Worm (Caenorhabditis elegans) whole organism, late embryonic: ENCODE measurements around the gene M199.7.

Source experiments
- C08G9.2 ChIP-seq: sonication (generic microtip); optimal IDR thresholded peaks from 2 replicates; lab custom pipeline; 2016; ENCODE audit warnings: mild to moderate bottlenecking, missing genetic modification characterization, moderate library complexity, missing compliant biosample characterization
- F13H6.1 ChIP-seq: sonication (generic microtip); optimal IDR thresholded peaks from 2 replicates; lab custom pipeline; 2016; ENCODE audit warnings: missing genetic modification characterization, missing compliant biosample characterization
- K09A11.1 ChIP-seq: sonication (generic microtip); optimal IDR thresholded peaks from 2 replicates; lab custom pipeline; 2017; ENCODE audit warnings: antibody characterized with exemption, mild to moderate bottlenecking, missing genetic modification characterization, missing compliant biosample characterization; ENCODE audit not compliant: insufficient read depth
- Y22D7AL.16 ChIP-seq: sonication (generic microtip); optimal IDR thresholded peaks from 2 replicates; lab custom pipeline; 2016; ENCODE audit warnings: missing genetic modification characterization, missing compliant biosample characterization
- ceh-18 ChIP-seq: sonication (generic microtip); optimal IDR thresholded peaks from 2 replicates; lab custom pipeline; 2016; ENCODE audit warnings: missing genetic modification characterization, missing compliant biosample characterization
- ceh-22 ChIP-seq: sonication (generic microtip); optimal IDR thresholded peaks from 2 replicates; lab custom pipeline; 2017; ENCODE audit warnings: missing biosample characterization, missing genetic modification characterization
- ceh-24 ChIP-seq: sonication (generic microtip); optimal IDR thresholded peaks from 2 replicates; lab custom pipeline; 2016; ENCODE audit warnings: mild to moderate bottlenecking, missing genetic modification characterization, missing compliant biosample characterization
- ceh-45 ChIP-seq: fragments of 200-800 bp; sonication (Bioruptor generic); IDR thresholded peaks from 2 replicates; pipeline ENCODE4 v1.3.6; 2022; ENCODE audit warnings: missing genetic modification reagents, missing genetic modification characterization, missing compliant biosample characterization
- ceh-48 ChIP-seq: sonication (generic microtip); optimal IDR thresholded peaks from 2 replicates; lab custom pipeline; 2016; ENCODE audit warnings: missing genetic modification characterization, inconsistent platforms, missing compliant biosample characterization
- dve-1 ChIP-seq: sonication (generic microtip); optimal IDR thresholded peaks from 2 replicates; lab custom pipeline; 2017; ENCODE audit warnings: antibody characterized with exemption, mild to moderate bottlenecking, missing genetic modification characterization, missing compliant biosample characterization
- elt-2 ChIP-seq: sonication (generic microtip); optimal IDR thresholded peaks from 2 replicates; lab custom pipeline; 2016; ENCODE audit warnings: missing genetic modification reagents, missing genetic modification characterization, missing compliant biosample characterization
- elt-4 ChIP-seq: sonication (generic microtip); optimal IDR thresholded peaks from 2 replicates; lab custom pipeline; 2016; ENCODE audit warnings: missing genetic modification characterization, missing compliant biosample characterization
- ets-4 ChIP-seq: sonication (generic microtip); optimal IDR thresholded peaks from 2 replicates; lab custom pipeline; 2016; ENCODE audit warnings: missing genetic modification characterization, missing compliant biosample characterization
- eyg-1 ChIP-seq: sonication (generic microtip); optimal IDR thresholded peaks from 2 replicates; lab custom pipeline; 2016; ENCODE audit warnings: missing genotype, missing genetic modification characterization, missing compliant biosample characterization
- fax-1 ChIP-seq: sonication (generic microtip); optimal IDR thresholded peaks from 2 replicates; lab custom pipeline; 2016; ENCODE audit warnings: missing genotype, missing genetic modification characterization, missing compliant biosample characterization
- fkh-10 ChIP-seq: fragments of 150-350 bp; optimal IDR thresholded peaks from 2 replicates; lab custom pipeline; 2014; ENCODE audit warnings: missing biosample characterization, missing genetic modification reagents, missing genetic modification characterization
- gmeb-2 ChIP-seq: sonication (generic microtip); optimal IDR thresholded peaks from 2 replicates; lab custom pipeline; 2016; ENCODE audit warnings: missing genetic modification characterization, inconsistent platforms, missing compliant biosample characterization
- hlh-13 ChIP-seq: fragments of 200-800 bp; sonication (Bioruptor generic); optimal IDR thresholded peaks from 2 replicates; lab custom pipeline; 2018; ENCODE audit warnings: mild to moderate bottlenecking, missing genetic modification characterization, missing compliant biosample characterization
- hlh-15 ChIP-seq: sonication (generic microtip); optimal IDR thresholded peaks from 2 replicates; lab custom pipeline; 2016; ENCODE audit warnings: missing genetic modification characterization, missing compliant biosample characterization
- nfya-1 ChIP-seq: sonication (generic microtip); optimal IDR thresholded peaks from 2 replicates; lab custom pipeline; 2017; ENCODE audit warnings: missing genetic modification characterization, mild to moderate bottlenecking, missing compliant biosample characterization, antibody characterized with exemption, moderate library complexity
- nhr-11 ChIP-seq: fragments of 150-350 bp; optimal IDR thresholded peaks from 2 replicates; lab custom pipeline; 2014; ENCODE audit warnings: missing biosample characterization, missing genetic modification characterization
- npax-4 ChIP-seq: sonication (generic microtip); optimal IDR thresholded peaks from 2 replicates; lab custom pipeline; 2016; ENCODE audit warnings: missing genetic modification characterization, missing compliant biosample characterization
- odd-2 ChIP-seq: sonication (generic microtip); optimal IDR thresholded peaks from 2 replicates; lab custom pipeline; 2017; ENCODE audit warnings: antibody characterized with exemption, mild to moderate bottlenecking, missing genetic modification characterization, missing compliant biosample characterization
- pag-3 ChIP-seq: sonication (generic microtip); optimal IDR thresholded peaks from 2 replicates; lab custom pipeline; 2016; ENCODE audit warnings: missing compliant biosample characterization, missing genetic modification characterization, borderline replicate concordance
- pat-9 ChIP-seq: fragments of 200-800 bp; sonication (Bioruptor generic); optimal IDR thresholded peaks from 2 replicates; lab custom pipeline; 2018; ENCODE audit warnings: mild to moderate bottlenecking, missing genetic modification characterization, moderate library complexity, missing compliant biosample characterization
- pax-1 ChIP-seq: fragments of 150-350 bp; optimal IDR thresholded peaks from 2 replicates; lab custom pipeline; 2014; ENCODE audit warnings: missing biosample characterization, missing genetic modification characterization
- pqm-1 ChIP-seq: sonication (generic microtip); optimal IDR thresholded peaks from 2 replicates; lab custom pipeline; 2016; ENCODE audit warnings: missing genetic modification characterization, missing compliant biosample characterization
- pros-1 ChIP-seq: fragments of 150-350 bp; optimal IDR thresholded peaks from 2 replicates; lab custom pipeline; 2014; ENCODE audit warnings: missing biosample characterization, missing genetic modification reagents, missing genetic modification characterization
- ref-2 ChIP-seq: sonication (generic microtip); optimal IDR thresholded peaks from 2 replicates; lab custom pipeline; 2016; ENCODE audit warnings: missing genetic modification characterization, missing compliant biosample characterization
- sox-2 ChIP-seq: fragments of 200-800 bp; sonication (Bioruptor generic); IDR thresholded peaks from 2 replicates; pipeline ENCODE4 v1.3.6; 2022; ENCODE audit warnings: missing genetic modification reagents, missing genetic modification characterization, missing compliant biosample characterization
- sox-4 ChIP-seq: sonication (generic microtip); optimal IDR thresholded peaks from 2 replicates; lab custom pipeline; 2017; ENCODE audit warnings: mild to moderate bottlenecking, missing genetic modification characterization, inconsistent platforms, missing compliant biosample characterization
- tbx-2 ChIP-seq: sonication (generic microtip); optimal IDR thresholded peaks from 2 replicates; lab custom pipeline; 2016; ENCODE audit warnings: missing genetic modification characterization, missing compliant biosample characterization
- ttx-3 ChIP-seq: sonication (generic microtip); optimal IDR thresholded peaks from 2 replicates; lab custom pipeline; 2016; ENCODE audit warnings: missing genetic modification reagents, missing genetic modification characterization, missing compliant biosample characterization
- unc-3 ChIP-seq, 2 experiments: fragments of 200-800 bp in 1 of 2; sonication (Bioruptor generic) in 1 of 2; sonication (generic microtip) in 1 of 2; conservative IDR thresholded peaks in 1 of 2; optimal IDR thresholded peaks in 1 of 2; 2 replicates each; pipeline versions ENCODE4 v1.3.6 to Lab custom; 2016 to 2022; ENCODE audit warnings: missing compliant biosample characterization in 2 of 2, missing genetic modification characterization in 2 of 2, missing genetic modification reagents in 1 of 2
- unc-42 ChIP-seq: sonication (generic microtip); optimal IDR thresholded peaks from 2 replicates; lab custom pipeline; 2016; ENCODE audit warnings: missing genotype, missing genetic modification characterization, missing compliant biosample characterization
- unc-55 ChIP-seq: sonication (generic microtip); optimal IDR thresholded peaks from 2 replicates; lab custom pipeline; 2017; ENCODE audit warnings: missing biosample characterization, missing genetic modification reagents, missing genetic modification characterization
- unc-86 ChIP-seq: sonication (generic microtip); optimal IDR thresholded peaks from 2 replicates; lab custom pipeline; 2016; ENCODE audit warnings: missing genetic modification characterization, missing compliant biosample characterization
- zip-5 ChIP-seq: sonication (generic microtip); optimal IDR thresholded peaks from 2 replicates; lab custom pipeline; 2016; ENCODE audit warnings: missing genetic modification characterization, missing compliant biosample characterization
- ztf-16 ChIP-seq: sonication (generic microtip); optimal IDR thresholded peaks from 2 replicates; lab custom pipeline; 2017; ENCODE audit warnings: missing genetic modification characterization, missing compliant biosample characterization

Gene M199.7

DNA sequence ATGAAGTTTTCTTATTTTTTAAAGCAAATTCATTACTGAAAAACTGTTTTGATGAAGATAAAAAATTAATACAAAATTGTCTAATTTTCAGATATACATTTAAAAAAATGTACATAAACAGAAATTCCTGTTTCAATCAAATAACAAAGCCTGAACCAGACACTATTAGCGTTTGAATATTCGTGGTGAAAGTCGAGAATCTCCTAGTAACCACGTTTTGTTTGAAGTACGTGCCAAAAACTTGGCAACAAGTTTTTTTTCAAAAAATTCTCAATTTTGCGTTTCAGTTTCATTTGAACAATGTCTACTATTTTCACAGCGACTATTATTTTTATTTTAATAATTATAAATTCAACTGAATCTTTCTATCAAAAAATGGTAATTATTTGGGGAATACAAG, at the start of gene M199.7:
Gene M199.7, plus strand, starts transcription at position 301 of the 400 bp plus-strand sequence.
- TF ChIP-seq eyg-1 (tag; lab: Kevin White, UChicago) (no peak), ceh-24 (tag; lab: Kevin White, UChicago) (no peak), npax-4 (tag; lab: Kevin White, UChicago) (no peak), hlh-13 (GFP tag; lab: Kevin White, UChicago) (no peak), fkh-10 (GFP tag; lab: Kevin White, UChicago) (no peak), sox-4 (tag; lab: Kevin White, UChicago) (no peak)

DNA sequence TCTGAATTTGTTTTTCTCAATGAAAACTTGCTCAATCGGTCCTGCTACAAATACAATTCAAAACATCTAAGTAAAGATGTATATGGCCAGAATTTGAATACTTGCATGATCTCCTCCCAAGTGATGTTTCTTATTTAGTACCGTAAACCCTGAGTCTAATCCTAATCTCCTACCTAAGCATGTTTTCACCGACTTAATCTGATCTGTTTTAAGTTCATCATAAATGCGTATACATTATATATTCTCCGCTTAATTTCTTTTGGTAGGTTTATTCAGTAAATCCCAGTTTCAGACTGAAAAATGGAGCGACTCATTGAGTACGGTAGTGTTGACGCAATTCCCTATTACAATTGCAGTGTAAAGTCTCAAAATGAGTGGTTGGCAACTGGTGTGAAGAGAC, 48.6 kb upstream of the M199.7 start, which contains the start of gene srt-50:
Gene srt-50, plus strand, starts transcription at position 301 of the 400 bp plus-strand sequence.
- TF ChIP-seq elt-2 (tag; lab: Kevin White, UChicago): no peak
- no peak for TF ChIP-seq unc-86 (tag; lab: Kevin White, UChicago)
- no peak for TF ChIP-seq npax-4 (tag; lab: Kevin White, UChicago)
- TF ChIP-seq pax-1 (tag; lab: Kevin White, UChicago): no peak
- no peak for TF ChIP-seq pqm-1 (tag; lab: Kevin White, UChicago)
- TF ChIP-seq sox-4 (tag; lab: Kevin White, UChicago): no peak
- TF ChIP-seq ceh-45 (GFP tag; lab: Robert Waterston, UW): no peak
- TF ChIP-seq nfya-1 (tag; lab: Kevin White, UChicago): no peak
- no peak for TF ChIP-seq ztf-16 (tag; lab: Kevin White, UChicago)
- TF ChIP-seq ets-4: no peak
- TF ChIP-seq unc-3 (GFP tag; conservative IDR thresholded peaks at IDR 0.05; lab: Robert Waterston, UW): no peak
- TF ChIP-seq unc-3 (tag; optimal IDR thresholded peaks at IDR 0.05; lab: Kevin White, UChicago): no peak
- no peak for TF ChIP-seq F13H6.1
- no peak for TF ChIP-seq zip-5 (tag; lab: Kevin White, UChicago)
- no peak for TF ChIP-seq nhr-11
- TF ChIP-seq tbx-2 (tag; lab: Kevin White, UChicago): no peak
- no peak for TF ChIP-seq K09A11.1 (tag; lab: Kevin White, UChicago)
- no peak for TF ChIP-seq ceh-48
- TF ChIP-seq unc-55 (GFP tag; lab: Kevin White, UChicago): no peak
- TF ChIP-seq dve-1 (tag; lab: Kevin White, UChicago): no peak

DNA sequence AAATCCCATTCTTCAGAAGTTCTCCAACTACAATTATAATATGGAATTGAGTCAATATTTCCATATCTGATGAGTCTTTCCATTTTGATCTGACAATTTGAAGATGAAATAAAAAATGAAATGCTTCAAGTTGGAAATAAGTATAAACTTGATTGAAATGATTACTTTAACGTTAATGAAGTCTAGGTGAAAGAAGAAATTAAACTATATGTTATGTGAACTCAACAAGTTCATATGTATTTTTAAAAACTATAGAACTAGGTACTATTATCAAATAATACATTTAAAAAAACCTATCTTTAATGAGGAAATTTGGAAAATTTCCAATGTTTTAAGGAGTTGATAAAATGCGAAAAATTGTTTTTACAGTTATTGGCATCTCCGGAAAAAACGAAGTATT, 24.7 kb upstream of the M199.7 start, which contains the start of gene srt-49:
Gene srt-49, minus strand, starts transcription at position 101 of the 400 bp plus-strand sequence.
- TF ChIP-seq hlh-15 (no peak), fax-1 (tag; lab: Kevin White, UChicago) (no peak), ref-2 (no peak), pag-3 (tag; lab: Kevin White, UChicago) (no peak), pros-1 (tag; lab: Kevin White, UChicago) (no peak), unc-3 (GFP tag; conservative IDR thresholded peaks at IDR 0.05; lab: Robert Waterston, UW) (no peak), unc-3 (tag; optimal IDR thresholded peaks at IDR 0.05; lab: Kevin White, UChicago) (no peak), elt-4 (no peak), nfya-1 (tag; lab: Kevin White, UChicago) (no peak), ceh-22 (no peak), unc-55 (GFP tag; lab: Kevin White, UChicago) (no peak), pat-9 (tag; lab: Kevin White, UChicago) (no peak), ztf-16 (tag; lab: Kevin White, UChicago) (no peak), pax-1 (tag; lab: Kevin White, UChicago) (no peak), sox-2 (GFP tag; lab: Robert Waterston, UW) (no peak), ceh-45 (GFP tag; lab: Robert Waterston, UW) (no peak), dve-1 (tag; lab: Kevin White, UChicago) (no peak), gmeb-2 (tag; lab: Kevin White, UChicago) (no peak), ttx-3 (no peak), K09A11.1 (tag; lab: Kevin White, UChicago) (no peak), unc-86 (tag; lab: Kevin White, UChicago) (no peak)

DNA sequence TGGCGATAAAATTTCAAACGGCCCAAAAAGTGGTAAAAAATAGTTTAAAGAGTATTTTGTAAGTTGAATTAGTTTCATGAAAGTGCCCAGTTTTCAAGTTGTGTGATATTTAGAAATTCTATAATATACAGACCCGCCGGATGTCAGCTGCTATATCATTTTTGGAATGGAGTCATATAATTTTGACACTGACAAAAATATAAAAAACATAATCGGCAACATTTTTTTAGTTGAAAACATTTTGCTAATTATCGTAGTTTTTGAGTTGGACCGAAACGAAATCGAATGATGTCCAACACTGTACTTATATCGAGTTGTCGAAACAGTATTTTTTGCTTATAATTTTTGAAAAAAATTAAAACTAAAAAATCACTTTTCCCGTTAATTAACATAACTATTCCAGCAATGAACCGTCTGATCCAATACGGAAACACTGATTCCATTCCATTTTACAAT, 19.7 kb upstream of the M199.7 start, which contains the start of gene srt-44:
Gene srt-44, plus strand, starts transcription at position 406 of the 456 bp plus-strand sequence.
- TF ChIP-seq Y22D7AL.16 (tag; lab: Kevin White, UChicago) (no peak), pag-3 (tag; lab: Kevin White, UChicago) (no peak), K09A11.1 (tag; lab: Kevin White, UChicago) (no peak), ceh-18 (tag; lab: Kevin White, UChicago) (no peak), ceh-24 (tag; lab: Kevin White, UChicago) (no peak), C08G9.2 (tag; lab: Kevin White, UChicago) (no peak), odd-2 (no peak), unc-42 (no peak), zip-5 (tag; lab: Kevin White, UChicago) (no peak), sox-4 (tag; lab: Kevin White, UChicago) (no peak)
